Fruit fly (Drosophila melanogaster) whole organism, prepupa: ENCODE results near the gene Tdh.

ENCODE experiments used
- Blimp-1 ChIP-seq: fragments of 200-800 bp; sonication (Bioruptor generic); optimal IDR thresholded peaks from 3 replicates; lab custom pipeline; 2017; ENCODE audit warnings: missing biosample characterization, missing genetic modification characterization, mild to moderate bottlenecking, moderate library complexity, missing genetic modification reagents
- CG10631 ChIP-seq: fragments of 200-800 bp; sonication (Bioruptor generic); optimal IDR thresholded peaks from 2 replicates; lab custom pipeline; 2016; ENCODE audit warnings: missing biosample characterization, missing genetic modification characterization
- CG10669 ChIP-seq: fragments of 200-800 bp; sonication (Bioruptor generic); optimal IDR thresholded peaks from 3 replicates; lab custom pipeline; 2018; ENCODE audit warnings: missing biosample characterization, mild to moderate bottlenecking, missing genetic modification characterization, moderate library complexity
- CG11294 ChIP-seq: fragments of 200-800 bp; sonication (Bioruptor generic); IDR thresholded peaks from 2 replicates; pipeline ENCODE4 v1.3.6; 2022; ENCODE audit warnings: missing biosample characterization, missing genetic modification characterization
- CG15336 ChIP-seq: fragments of 200-800 bp; sonication (Bioruptor generic); IDR thresholded peaks from 2 replicates; pipeline ENCODE4 v1.3.6; 2022; ENCODE audit warnings: missing biosample characterization, missing genetic modification characterization
- CG3032 ChIP-seq: fragments of 200-800 bp; optimal IDR thresholded peaks from 2 replicates; lab custom pipeline; 2019; ENCODE audit warnings: missing biosample characterization, mild to moderate bottlenecking, missing genetic modification characterization, moderate library complexity
- CG32006 ChIP-seq: fragments of 200-800 bp; sonication (Bioruptor generic); optimal IDR thresholded peaks from 3 replicates; lab custom pipeline; 2017; ENCODE audit warnings: missing biosample characterization, mild to moderate bottlenecking, missing genetic modification characterization
- CG34406 ChIP-seq: fragments of 200-800 bp; sonication (Bioruptor generic); optimal IDR thresholded peaks from 3 replicates; lab custom pipeline; 2016; ENCODE audit warnings: missing biosample characterization, missing genetic modification characterization
- CG4318 ChIP-seq: fragments of 200-800 bp; sonication (Bioruptor generic); optimal IDR thresholded peaks from 3 replicates; lab custom pipeline; 2017; ENCODE audit warnings: missing biosample characterization, mild to moderate bottlenecking, missing genetic modification characterization
- CG6163 ChIP-seq: fragments of 200-800 bp; sonication (Bioruptor generic); IDR thresholded peaks from 3 replicates; pipeline ENCODE4 v1.3.6; 2022; ENCODE audit warnings: missing biosample characterization, missing genetic modification characterization
- CG6276 ChIP-seq: fragments of 200-800 bp; sonication (Bioruptor generic); optimal IDR thresholded peaks from 2 replicates; lab custom pipeline; 2017; ENCODE audit warnings: missing biosample characterization, mild to moderate bottlenecking, missing genetic modification characterization
- CG6792 ChIP-seq: fragments of 200-800 bp; sonication (Bioruptor generic); optimal IDR thresholded peaks from 3 replicates; lab custom pipeline; 2016; ENCODE audit warnings: missing biosample characterization, missing genetic modification characterization
- CG6808 ChIP-seq: fragments of 200-800 bp; sonication (Bioruptor generic); optimal IDR thresholded peaks from 3 replicates; lab custom pipeline; 2017; ENCODE audit warnings: missing biosample characterization, missing genetic modification characterization, mild to moderate bottlenecking, moderate library complexity, missing genetic modification reagents
- CG6854 ChIP-seq: fragments of 200-800 bp; sonication (Bioruptor generic); optimal IDR thresholded peaks from 2 replicates; lab custom pipeline; 2017; ENCODE audit warnings: missing biosample characterization, mild to moderate bottlenecking, missing genetic modification characterization
- CG7368 ChIP-seq: fragments of 200-800 bp; sonication (Bioruptor generic); optimal IDR thresholded peaks from 3 replicates; lab custom pipeline; 2016; ENCODE audit warnings: missing biosample characterization, missing genetic modification characterization
- CG8119 ChIP-seq: fragments of 200-800 bp; sonication (Bioruptor generic); IDR thresholded peaks from 3 replicates; pipeline ENCODE4 v1.3.6; 2022; ENCODE audit warnings: missing biosample characterization, missing genetic modification characterization
- CG8319 ChIP-seq: fragments of 200-800 bp; sonication (Bioruptor generic); optimal IDR thresholded peaks from 3 replicates; lab custom pipeline; 2016; ENCODE audit warnings: missing biosample characterization, missing genetic modification characterization
- Eip75B ChIP-seq: fragments of 200-800 bp; sonication (Bioruptor generic); optimal IDR thresholded peaks from 3 replicates; lab custom pipeline; 2016; ENCODE audit warnings: missing biosample characterization, missing genetic modification characterization
- Eip93F ChIP-seq: fragments of 200-800 bp; sonication (Bioruptor generic); optimal IDR thresholded peaks from 2 replicates; lab custom pipeline; 2016; ENCODE audit warnings: missing biosample characterization, mild to moderate bottlenecking, missing genetic modification characterization
- Ets21C ChIP-seq: fragments of 200-800 bp; sonication (Bioruptor generic); optimal IDR thresholded peaks from 3 replicates; lab custom pipeline; 2016; ENCODE audit warnings: missing biosample characterization, missing genetic modification characterization
- Ets96B ChIP-seq: fragments of 200-800 bp; optimal IDR thresholded peaks from 2 replicates; lab custom pipeline; 2019; ENCODE audit warnings: missing biosample characterization, mild to moderate bottlenecking, missing genetic modification characterization, moderate library complexity
- Gug ChIP-seq: fragments of 200-800 bp; sonication (Bioruptor generic); IDR thresholded peaks from 2 replicates; pipeline ENCODE4 v1.3.6; 2022; ENCODE audit warnings: missing biosample characterization, missing genetic modification characterization
- Hr38 ChIP-seq: sonication (Bioruptor generic); optimal IDR thresholded peaks from 2 replicates; lab custom pipeline; 2016; ENCODE audit warnings: missing biosample characterization, missing genetic modification characterization
- Met ChIP-seq: fragments of 200-800 bp; sonication (Bioruptor generic); optimal IDR thresholded peaks from 3 replicates; lab custom pipeline; 2016; ENCODE audit warnings: missing biosample characterization, missing genetic modification characterization
- OdsH ChIP-seq: fragments of 200-800 bp; sonication (Bioruptor generic); optimal IDR thresholded peaks from 3 replicates; lab custom pipeline; 2016; ENCODE audit warnings: missing biosample characterization, missing genetic modification characterization
- Smox ChIP-seq: fragments of 200-800 bp; sonication (Bioruptor generic); optimal IDR thresholded peaks from 3 replicates; lab custom pipeline; 2016; ENCODE audit warnings: missing biosample characterization, missing genetic modification characterization
- Sox102F ChIP-seq: fragments of 200-800 bp; sonication (Bioruptor generic); optimal IDR thresholded peaks from 2 replicates; lab custom pipeline; 2016; ENCODE audit warnings: missing biosample characterization, mild to moderate bottlenecking, missing genetic modification characterization
- Sox14 ChIP-seq: fragments of 200-800 bp; sonication (Bioruptor generic); optimal IDR thresholded peaks from 3 replicates; lab custom pipeline; 2016; ENCODE audit warnings: missing biosample characterization, missing genetic modification characterization
- Sox15 ChIP-seq: fragments of 200-800 bp; sonication (Bioruptor generic); optimal IDR thresholded peaks from 3 replicates; lab custom pipeline; 2016; ENCODE audit warnings: missing biosample characterization, missing genetic modification characterization
- achi ChIP-seq: fragments of 200-800 bp; sonication (Bioruptor generic); optimal IDR thresholded peaks from 3 replicates; lab custom pipeline; 2016; ENCODE audit warnings: missing biosample characterization, missing genetic modification characterization
- cyc ChIP-seq: fragments of 200-800 bp; sonication (Bioruptor generic); optimal IDR thresholded peaks from 3 replicates; lab custom pipeline; 2016; ENCODE audit warnings: missing biosample characterization, missing genetic modification characterization
- dac ChIP-seq: fragments of 200-800 bp; sonication (Bioruptor generic); optimal IDR thresholded peaks from 2 replicates; lab custom pipeline; 2017; ENCODE audit warnings: missing biosample characterization, mild to moderate bottlenecking, missing genetic modification characterization
- eg ChIP-seq: fragments of 200-800 bp; sonication (Bioruptor generic); IDR thresholded peaks from 3 replicates; pipeline ENCODE4 v1.3.6; 2022; ENCODE audit warnings: missing biosample characterization, missing genetic modification characterization
- esn ChIP-seq: fragments of 200-800 bp; sonication (Bioruptor generic); optimal IDR thresholded peaks from 2 replicates; lab custom pipeline; 2016; ENCODE audit warnings: missing biosample characterization, mild to moderate bottlenecking, missing genetic modification characterization, moderate library complexity
- fd59A ChIP-seq: fragments of 200-800 bp; sonication (Bioruptor generic); optimal IDR thresholded peaks from 2 replicates; lab custom pipeline; 2017; ENCODE audit warnings: missing biosample characterization, mild to moderate bottlenecking, missing genetic modification characterization, missing genetic modification reagents
- fd85E ChIP-seq: fragments of 200-800 bp; sonication (Bioruptor generic); optimal IDR thresholded peaks from 3 replicates; lab custom pipeline; 2016; ENCODE audit warnings: missing biosample characterization, missing genetic modification characterization
- fkh ChIP-seq: fragments of 200-800 bp; sonication (Bioruptor generic); optimal IDR thresholded peaks from 3 replicates; lab custom pipeline; 2017; ENCODE audit warnings: missing biosample characterization, mild to moderate bottlenecking, missing genetic modification characterization, moderate library complexity
- lz ChIP-seq: fragments of 200-800 bp; sonication (Bioruptor generic); optimal IDR thresholded peaks from 3 replicates; lab custom pipeline; 2016; ENCODE audit warnings: missing biosample characterization, missing genetic modification characterization
- net ChIP-seq: fragments of 200-800 bp; sonication (Bioruptor generic); optimal IDR thresholded peaks from 3 replicates; lab custom pipeline; 2016; ENCODE audit warnings: missing biosample characterization, missing genetic modification characterization
- pdm3 ChIP-seq: fragments of 200-800 bp; sonication (Bioruptor generic); optimal IDR thresholded peaks from 3 replicates; lab custom pipeline; 2016; ENCODE audit warnings: missing biosample characterization, missing genetic modification characterization
- salr ChIP-seq, 2 experiments: fragments of 200-800 bp; sonication (Bioruptor generic); optimal IDR thresholded peaks; 3 replicates each; lab custom pipeline; 2016 to 2018; ENCODE audit warnings: missing biosample characterization in 2 of 2, missing genetic modification characterization in 2 of 2, mild to moderate bottlenecking in 1 of 2
- spab ChIP-seq: fragments of 200-800 bp; sonication (Bioruptor generic); optimal IDR thresholded peaks from 2 replicates; lab custom pipeline; 2017; ENCODE audit warnings: missing biosample characterization, mild to moderate bottlenecking, missing genetic modification characterization, missing genetic modification reagents
- ss ChIP-seq, 2 experiments: fragments of 200-800 bp; sonication (Bioruptor generic); optimal IDR thresholded peaks; 2 replicates in 1 of 2; 3 replicates in 1 of 2; lab custom pipeline; 2017 to 2018; ENCODE audit warnings: mild to moderate bottlenecking in 2 of 2, missing biosample characterization in 2 of 2, missing genetic modification characterization in 2 of 2, moderate library complexity in 1 of 2
- svp ChIP-seq: fragments of 200-800 bp; sonication (Bioruptor generic); peaks from one replicate; lab custom pipeline; 2016; ENCODE audit warnings: missing biosample characterization, missing genetic modification characterization
- topi ChIP-seq: fragments of 200-800 bp; sonication (Bioruptor generic); optimal IDR thresholded peaks from 3 replicates; lab custom pipeline; 2016; ENCODE audit warnings: missing biosample characterization, missing genetic modification characterization

The Tdh gene

DNA sequence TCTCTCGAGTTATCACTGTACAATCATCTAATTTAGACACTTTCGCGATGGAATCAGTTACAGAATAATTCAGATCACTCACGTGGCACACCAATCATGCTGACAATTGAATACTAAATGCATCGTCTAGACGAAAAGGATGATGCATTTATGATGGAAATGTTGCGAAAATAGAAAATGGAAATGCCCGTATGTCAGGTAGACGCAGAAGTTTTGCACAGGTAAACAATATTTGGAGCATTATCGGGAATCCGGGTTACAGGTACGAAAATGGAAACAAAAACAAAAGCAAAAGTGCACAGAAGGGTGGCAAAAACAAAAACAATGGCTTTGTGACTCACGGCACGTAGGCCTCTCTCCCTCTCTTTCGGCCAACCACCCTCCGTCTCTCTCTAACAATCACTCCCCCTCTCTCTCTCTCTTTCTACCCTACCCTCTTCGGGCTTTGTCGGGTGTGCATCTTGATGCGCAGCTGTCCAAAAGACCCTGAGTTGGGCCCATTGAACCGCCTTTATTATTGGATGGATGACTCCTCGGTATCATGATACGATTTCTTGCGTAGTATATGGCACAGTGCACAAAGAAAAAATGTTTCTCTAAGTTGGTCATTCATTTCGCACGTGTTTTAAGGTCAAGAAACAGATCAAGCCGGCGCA is 50.6 kb downstream of the Tdh start (continued):
- no peak for TF ChIP-seq CG10669 (GFP tag; lab: Kevin White, UChicago)
- no peak for TF ChIP-seq fd85E (GFP tag; lab: Kevin White, UChicago)
- no peak for TF ChIP-seq lz (GFP tag; lab: Kevin White, UChicago)
- TF ChIP-seq CG15336, result no peak
- TF ChIP-seq Gug (GFP tag; lab: Robert Waterston, UW), result no peak
- TF ChIP-seq spab (GFP tag; lab: Kevin White, UChicago), result no peak
- TF ChIP-seq CG32006, result no peak
- no peak for TF ChIP-seq CG34406
- no peak for TF ChIP-seq ss (GFP tag; optimal IDR thresholded peaks at IDR 0.05; lab: Kevin White, UChicago)
- no peak for TF ChIP-seq CG3032 (tag; lab: Kevin White, UChicago)
- no peak for TF ChIP-seq fd59A
- TF ChIP-seq CG6808 (GFP tag; lab: Kevin White, UChicago), result no peak

DNA sequence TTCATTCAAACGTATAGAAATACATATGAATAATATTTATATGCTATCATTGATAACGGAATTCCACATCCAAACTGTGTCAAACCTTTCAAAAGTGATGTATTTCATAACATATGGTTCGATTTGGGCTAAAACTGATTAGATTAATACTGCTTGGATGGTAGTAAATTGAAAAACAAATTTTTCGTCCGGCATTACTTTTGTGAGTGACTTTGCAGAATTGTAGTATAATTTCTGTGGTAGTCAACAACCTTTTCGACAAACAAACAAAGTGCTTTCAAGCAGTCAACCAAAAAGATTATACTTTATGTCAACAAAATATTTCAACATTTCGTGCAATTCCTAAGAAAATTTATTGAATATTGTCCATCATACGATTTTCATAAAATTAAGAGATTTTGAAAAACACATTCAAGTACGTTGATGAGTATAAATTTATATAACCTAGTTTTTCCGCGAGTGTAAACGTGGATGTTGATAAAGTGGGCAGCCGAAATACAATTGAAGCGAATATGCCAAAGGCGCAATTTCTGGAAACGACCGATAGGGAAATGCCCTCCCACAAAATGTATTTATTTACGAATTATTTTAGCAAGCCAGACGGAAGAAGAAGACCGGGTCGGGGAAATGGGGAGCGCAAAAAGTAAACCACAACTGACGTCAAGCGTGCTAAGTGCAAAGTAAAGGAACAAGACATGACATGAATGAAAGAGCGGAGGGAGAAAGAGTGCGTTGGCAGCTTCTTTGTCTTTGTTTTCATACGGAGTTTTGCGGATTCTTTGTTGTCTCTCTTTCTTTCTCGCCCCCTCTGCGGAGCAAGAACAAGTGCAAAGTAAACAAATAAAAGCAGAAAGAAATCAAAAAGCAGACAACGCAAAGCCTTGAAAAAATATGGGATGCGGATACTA is 51.4 kb downstream of the Tdh start:
- TF ChIP-seq ss (GFP tag; optimal IDR thresholded peaks at IDR 0.05; lab: Kevin White, UChicago), result peak; percentile 73 to 78
- peak; percentile 5 for TF ChIP-seq CG10669 (GFP tag; lab: Kevin White, UChicago)
- TF ChIP-seq Ets96B (tag; lab: Kevin White, UChicago), result peak; percentile 26
- TF ChIP-seq CG10631 (GFP tag; lab: Kevin White, UChicago), result peak; percentile 21
- TF ChIP-seq topi (GFP tag; lab: Kevin White, UChicago), result peak; percentile 57
- TF ChIP-seq fkh, result peak; percentile 85
- TF ChIP-seq Sox102F (GFP tag; lab: Kevin White, UChicago), result peak; percentile 20
- peak; percentile 22 for TF ChIP-seq achi
- TF ChIP-seq Sox14, result peak; percentile 95
- peak; percentile 43; the same call in 2 of the 3 replicates for TF ChIP-seq CG8119
- peak; percentile 17 for TF ChIP-seq net
- no peak for TF ChIP-seq Hr38 (GFP tag; lab: Kevin White, UChicago)
- TF ChIP-seq salr (GFP tag; optimal IDR thresholded peaks at IDR 0.05; lab: Kevin White, UChicago), result peak in 1 of 2 experiments; percentile 41
- TF ChIP-seq Met (GFP tag; lab: Kevin White, UChicago), result peak; percentile 57
- peak; percentile 41 for TF ChIP-seq CG6276 (GFP tag; lab: Kevin White, UChicago)
- TF ChIP-seq pdm3 (GFP tag; lab: Kevin White, UChicago), result peak; percentile 36
- TF ChIP-seq OdsH (GFP tag; lab: Kevin White, UChicago), result peak; percentile 5
- peak; percentile 56 for TF ChIP-seq Smox
- TF ChIP-seq cyc (GFP tag; lab: Kevin White, UChicago), result no peak
- TF ChIP-seq dac (GFP tag; lab: Kevin White, UChicago), result no peak
- no peak for TF ChIP-seq CG8319 (GFP tag; lab: Kevin White, UChicago)
- peak; percentile 33 for TF ChIP-seq CG32006
- no peak for TF ChIP-seq Gug (GFP tag; lab: Robert Waterston, UW)
- peak; percentile 13 for TF ChIP-seq Blimp-1 (GFP tag; lab: Kevin White, UChicago)
- TF ChIP-seq CG6854, result peak; percentile 67
- no peak for TF ChIP-seq fd85E (GFP tag; lab: Kevin White, UChicago)
- TF ChIP-seq CG6808 (GFP tag; lab: Kevin White, UChicago), result peak; percentile 72
- TF ChIP-seq fd59A, result no peak
- TF ChIP-seq lz (GFP tag; lab: Kevin White, UChicago), result peak; percentile 48
- peak; percentile 88 for TF ChIP-seq CG6163 (GFP tag; lab: Robert Waterston, UW)
- TF ChIP-seq esn (GFP tag; lab: Kevin White, UChicago), result peak; percentile 58
- TF ChIP-seq eg, result peak; percentile 37; the same call in 1 of the 3 replicates
- TF ChIP-seq Eip93F, result no peak
- peak; percentile 52 for TF ChIP-seq spab (GFP tag; lab: Kevin White, UChicago)
- no peak for TF ChIP-seq Ets21C (GFP tag; lab: Kevin White, UChicago)
- no peak for TF ChIP-seq CG11294 (GFP tag; lab: Robert Waterston, UW)
- TF ChIP-seq CG6792 (GFP tag; lab: Kevin White, UChicago), result no peak
- 0 out of 2 replicates have a peak, but pooled peaks have one; percentile 7 for TF ChIP-seq CG15336
- peak; percentile 14 for TF ChIP-seq Eip75B (GFP tag; lab: Kevin White, UChicago)
- peak; percentile 20 for TF ChIP-seq CG7368 (GFP tag; lab: Kevin White, UChicago)
- no peak for TF ChIP-seq CG4318
- TF ChIP-seq Sox15 (GFP tag; lab: Kevin White, UChicago), result no peak
- TF ChIP-seq svp (GFP tag; lab: Kevin White, UChicago), result peak; percentile 88
